Fruit fly (Drosophila melanogaster): ENCODE measurements around the gene CG32024.

CG32024 gene

DNA sequence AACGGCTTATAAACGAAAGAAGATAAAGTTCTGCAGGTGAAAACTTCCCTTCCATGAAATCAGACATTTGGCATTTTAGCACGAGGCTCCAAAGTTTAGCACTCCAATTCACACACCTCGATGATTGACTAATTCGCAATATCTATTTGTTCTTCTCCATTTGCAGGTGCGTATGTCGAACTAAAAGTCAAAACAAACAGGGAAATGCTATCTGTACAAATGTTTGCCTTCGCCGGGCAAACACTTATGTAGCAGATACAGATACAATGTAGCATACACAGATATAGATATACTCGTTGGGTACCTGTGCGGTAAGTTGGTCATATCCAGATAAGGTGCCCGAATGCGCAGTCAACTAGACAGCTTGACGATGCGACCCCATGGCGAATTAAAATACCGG lies 27.5 kb downstream of the CG32024 start (continued):
- TF ChIP-seq CG2875 (GFP tag; optimal IDR thresholded peaks at IDR 0.05): peak; percentile 24
- TF ChIP-seq hkb (optimal IDR thresholded peaks at IDR 0.05): no peak
- peak; percentile 45; the same call in 1 of the 2 replicates for TF ChIP-seq hkb (GFP tag; IDR thresholded peaks at IDR 0.05)
- TF ChIP-seq gcm (GFP tag; optimal IDR thresholded peaks at IDR 0.05): peak; percentile 4
- no peak for TF ChIP-seq CG14014 (GFP tag; IDR thresholded peaks at IDR 0.05)
- TF ChIP-seq Meics (GFP tag; optimal IDR thresholded peaks at IDR 0.05): peak; percentile 24
- TF ChIP-seq gce (GFP tag; IDR thresholded peaks at IDR 0.05): no peak
- no peak for TF ChIP-seq Optix (GFP tag; IDR thresholded peaks at IDR 0.05)
- no peak for TF ChIP-seq YL-1 (GFP tag; optimal IDR thresholded peaks at IDR 0.05)
- peak; percentile 5 for TF ChIP-seq tap (tag; optimal IDR thresholded peaks at IDR 0.05)
- no peak for TF ChIP-seq Adf1 (GFP tag; IDR thresholded peaks at IDR 0.05)
- TF ChIP-seq Ada2b (GFP tag; IDR thresholded peaks at IDR 0.05): no peak
- TF ChIP-seq mirr (GFP tag; optimal IDR thresholded peaks at IDR 0.05): peak; percentile 35
- peak; percentile 7 for TF ChIP-seq Sox100B (GFP tag; optimal IDR thresholded peaks at IDR 0.05)
- no peak for TF ChIP-seq CG8478 (optimal IDR thresholded peaks at IDR 0.05)
- TF ChIP-seq CG18262 (tag; optimal IDR thresholded peaks at IDR 0.05): peak; percentile 31
- 0 out of 2 replicates have a peak, but pooled peaks have one; percentile 17 for TF ChIP-seq NFAT (GFP tag; IDR thresholded peaks at IDR 0.05)
- no peak for TF ChIP-seq CG13624 (GFP tag; optimal IDR thresholded peaks at IDR 0.05)
- TF ChIP-seq Med (GFP tag): peak; percentile 75
- peak; percentile 61 for TF ChIP-seq CG12219 (GFP tag; optimal IDR thresholded peaks at IDR 0.05)
- TF ChIP-seq D (optimal IDR thresholded peaks at IDR 0.05): no peak
- peak; percentile 28 for TF ChIP-seq D (GFP tag; optimal IDR thresholded peaks at IDR 0.05)
- peak; percentile 39 for TF ChIP-seq CG1233 (GFP tag; optimal IDR thresholded peaks at IDR 0.05)
- TF ChIP-seq CrebB (tag; optimal IDR thresholded peaks at IDR 0.05): no peak
- TF ChIP-seq chm (GFP tag; IDR thresholded peaks at IDR 0.05): peak; percentile 34; the same call in 1 of the 2 replicates
- no peak for TF ChIP-seq stc (GFP tag; IDR thresholded peaks at IDR 0.05)
- TF ChIP-seq CG11456 (GFP tag; IDR thresholded peaks at IDR 0.05): 0 out of 3 replicates have a peak, but pooled peaks have one; percentile 54
- no peak for TF ChIP-seq Sin3A (optimal IDR thresholded peaks at IDR 0.05)
- TF ChIP-seq fru (optimal IDR thresholded peaks at IDR 0.05): no peak
- TF ChIP-seq wek (GFP tag; optimal IDR thresholded peaks at IDR 0.05): peak; percentile 72
- peak; percentile 21 for TF ChIP-seq twi (tag; optimal IDR thresholded peaks at IDR 0.05)
- TF ChIP-seq Max (GFP tag; optimal IDR thresholded peaks at IDR 0.05): no peak
- TF ChIP-seq CG15696 (tag; optimal IDR thresholded peaks at IDR 0.05): peak; percentile 36
- TF ChIP-seq wdn (GFP tag; IDR thresholded peaks at IDR 0.05): no peak
- no peak for TF ChIP-seq nmo (GFP tag; optimal IDR thresholded peaks at IDR 0.05)
- no peak for TF ChIP-seq Atf3 (GFP tag; optimal IDR thresholded peaks at IDR 0.05)
- no peak for TF ChIP-seq Mad (GFP tag; optimal IDR thresholded peaks at IDR 0.05)
- TF ChIP-seq Blimp-1 (GFP tag; optimal IDR thresholded peaks at IDR 0.05): no peak
- peak; percentile 41 for TF ChIP-seq CG2678 (tag; optimal IDR thresholded peaks at IDR 0.05)
- no peak for TF ChIP-seq oc (tag; optimal IDR thresholded peaks at IDR 0.05)
- TF ChIP-seq fd64A (GFP tag; optimal IDR thresholded peaks at IDR 0.05): peak; percentile 52
- TF ChIP-seq salm (tag; optimal IDR thresholded peaks at IDR 0.05): no peak
- no peak for TF ChIP-seq sug (tag; optimal IDR thresholded peaks at IDR 0.05)
- no peak for TF ChIP-seq Dip3 (GFP tag; optimal IDR thresholded peaks at IDR 0.05)
- peak; percentile 2 for TF ChIP-seq CG15514 (GFP tag; optimal IDR thresholded peaks at IDR 0.05)
- 0 out of 2 replicates have a peak, but pooled peaks have one; percentile 38 for TF ChIP-seq CG16779 (GFP tag; IDR thresholded peaks at IDR 0.05)
- peak in 1 of 2 experiments; percentile 13 for TF ChIP-seq Pdp1 (GFP tag; optimal IDR thresholded peaks at IDR 0.05)
- TF ChIP-seq CG14965 (GFP tag; optimal IDR thresholded peaks at IDR 0.05; ENCODE audit: borderline replicate concordance): no peak
- TF ChIP-seq CG15011 (GFP tag; optimal IDR thresholded peaks at IDR 0.05): peak; percentile 36
- no peak for TF ChIP-seq CG11398 (GFP tag; optimal IDR thresholded peaks at IDR 0.05)
- peak; percentile 46 for TF ChIP-seq Hmr (GFP tag; optimal IDR thresholded peaks at IDR 0.05)
- no peak for TF ChIP-seq dmrt99B (tag; optimal IDR thresholded peaks at IDR 0.05)

Measured in whole organism, embryonic.